Worm (Caenorhabditis elegans): ENCODE data around the gene clec-50.

ce11 chrV:19733728-19734127, 21.4 kb downstream of the clec-50 start:
- no peak for TF ChIP-seq unc-62 (GFP tag; optimal IDR thresholded peaks at IDR 0.05)
- no peak for TF ChIP-seq nhr-76 (tag; optimal IDR thresholded peaks at IDR 0.05)
- no peak for TF ChIP-seq snpc-4 (tag; optimal IDR thresholded peaks at IDR 0.05)
- no peak for TF ChIP-seq nhr-11 (tag; optimal IDR thresholded peaks at IDR 0.05)
- TF ChIP-seq ztf-4 (tag; optimal IDR thresholded peaks at IDR 0.05), result no peak
- no peak for TF ChIP-seq pha-4 (tag; optimal IDR thresholded peaks at IDR 0.05)
- TF ChIP-seq ztf-11 (tag; optimal IDR thresholded peaks at IDR 0.05), result no peak
- no peak for TF ChIP-seq aly-2 (tag; optimal IDR thresholded peaks at IDR 0.05)
- TF ChIP-seq lsy-12 (tag; optimal IDR thresholded peaks at IDR 0.05), result no peak
- TF ChIP-seq nfya-1 (tag; optimal IDR thresholded peaks at IDR 0.05; ENCODE audit: insufficient read depth), result no peak
- TF ChIP-seq nhr-25 (tag; optimal IDR thresholded peaks at IDR 0.05), result no peak
- no peak for TF ChIP-seq fkh-10 (GFP tag; optimal IDR thresholded peaks at IDR 0.05)
- TF ChIP-seq mdl-1 (tag; optimal IDR thresholded peaks at IDR 0.05), result no peak
